Worm (Caenorhabditis elegans): Measurements from ENCODE around the gene tor-1.

- TF ChIP-seq crh-2 (tag; optimal IDR thresholded peaks at IDR 0.05): peak; percentile 17
- no peak for TF ChIP-seq fos-1 (tag; optimal IDR thresholded peaks at IDR 0.05)
- no peak for TF ChIP-seq skn-1 (tag; optimal IDR thresholded peaks at IDR 0.05)
- TF ChIP-seq snpc-4 (tag; optimal IDR thresholded peaks at IDR 0.05): peak; percentile 97
- TF ChIP-seq ztf-11 (tag; optimal IDR thresholded peaks at IDR 0.05): no peak
- TF ChIP-seq mdl-1 (tag; optimal IDR thresholded peaks at IDR 0.05): no peak
- TF ChIP-seq unc-39 (tag; optimal IDR thresholded peaks at IDR 0.05): no peak
These were observed 28.1 kb upstream of the tor-1 start for ce11 chrIV:14013692-14014091.

Data from whole organism, L2 larva.